Fruit fly (Drosophila melanogaster): ENCODE data around the gene fzo.
A peak's percentile ranks its signal among the peaks of the same experiment; 100 is the strongest.

fzo gene

DNA sequence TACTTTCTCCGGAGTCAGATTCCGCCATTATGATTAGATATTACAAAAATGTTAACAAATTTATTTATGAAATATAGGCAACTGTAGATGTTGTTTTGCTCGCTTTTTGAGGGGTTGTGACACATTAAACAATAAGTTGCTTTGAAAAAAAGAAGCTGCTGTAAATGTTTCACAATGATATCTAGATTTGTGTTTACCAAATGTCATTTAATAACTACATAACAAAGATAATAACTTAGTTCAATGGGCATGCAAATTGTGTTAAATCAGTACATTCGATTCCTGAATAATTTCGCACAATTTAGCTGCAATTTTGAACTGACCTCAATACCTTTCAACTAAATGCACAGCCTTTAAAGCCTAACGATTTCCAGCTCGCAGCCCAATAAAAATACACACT lies at the start of gene fzo:
fzo (minus strand) TSS at position 101 of the 400 bp plus-strand sequence.
- no peak for TF ChIP-seq noc (tag; optimal IDR thresholded peaks at IDR 0.05)

- peak; percentile 61 for TF ChIP-seq noc (tag; optimal IDR thresholded peaks at IDR 0.05)
Measured at dm6 chr3R:23251256-23251655, 47.4 kb upstream of the fzo start, which contains the start of the genes Rad60 and EloA. Gene Rad60 (minus strand): TSS chr3R:23251477. Gene EloA (plus strand): TSS chr3R:23251563.

dm6 chr3R:23248853-23249573 lies 45.2 kb upstream of the fzo start, which contains the start of gene CG4467:
Gene CG4467 (minus strand): TSS chr3R:23248903.
- TF ChIP-seq noc (tag; optimal IDR thresholded peaks at IDR 0.05): no peak

DNA sequence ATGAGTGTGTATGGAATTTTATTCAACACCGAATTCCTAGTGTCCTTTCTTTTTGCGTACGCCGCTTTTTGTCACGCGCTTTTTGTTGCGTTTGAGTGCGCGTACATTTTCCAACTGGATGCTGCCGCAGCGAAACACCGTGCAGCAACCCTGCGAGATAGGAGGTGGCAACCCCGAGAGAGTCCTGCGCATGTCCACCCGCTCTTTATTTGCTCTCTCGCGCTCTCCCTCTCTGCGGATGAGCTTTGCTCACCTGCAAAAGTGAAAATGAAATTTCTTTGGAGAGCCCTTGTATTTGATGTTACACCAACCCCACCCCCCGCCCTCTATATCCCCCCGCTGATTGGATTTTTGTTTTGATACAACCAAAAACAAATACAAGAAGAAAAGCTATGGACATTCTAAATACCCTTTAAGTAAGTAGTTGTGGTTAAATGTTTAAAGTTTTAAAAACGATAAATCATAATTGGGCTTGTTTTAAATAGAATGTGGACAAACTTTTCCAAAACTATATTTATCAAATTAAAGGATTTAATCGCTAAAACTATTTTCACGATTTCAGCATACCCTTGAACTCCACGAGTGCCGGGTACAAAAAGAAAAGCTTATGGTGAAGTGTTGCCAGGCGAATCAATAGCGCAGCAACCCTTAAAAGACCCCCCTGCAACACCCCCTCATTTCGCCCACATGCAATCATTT lies 36.2 kb upstream of the fzo start:
- peak; percentile 4 for TF ChIP-seq noc (tag; optimal IDR thresholded peaks at IDR 0.05)

dm6 chr3R:23239051-23239450 lies 35.2 kb upstream of the fzo start:
- no peak for TF ChIP-seq noc (tag; optimal IDR thresholded peaks at IDR 0.05)

dm6 chr3R:23228605-23229264 lies 24.9 kb upstream of the fzo start:
- peak; percentile 51 for TF ChIP-seq noc (tag; optimal IDR thresholded peaks at IDR 0.05)

DNA sequence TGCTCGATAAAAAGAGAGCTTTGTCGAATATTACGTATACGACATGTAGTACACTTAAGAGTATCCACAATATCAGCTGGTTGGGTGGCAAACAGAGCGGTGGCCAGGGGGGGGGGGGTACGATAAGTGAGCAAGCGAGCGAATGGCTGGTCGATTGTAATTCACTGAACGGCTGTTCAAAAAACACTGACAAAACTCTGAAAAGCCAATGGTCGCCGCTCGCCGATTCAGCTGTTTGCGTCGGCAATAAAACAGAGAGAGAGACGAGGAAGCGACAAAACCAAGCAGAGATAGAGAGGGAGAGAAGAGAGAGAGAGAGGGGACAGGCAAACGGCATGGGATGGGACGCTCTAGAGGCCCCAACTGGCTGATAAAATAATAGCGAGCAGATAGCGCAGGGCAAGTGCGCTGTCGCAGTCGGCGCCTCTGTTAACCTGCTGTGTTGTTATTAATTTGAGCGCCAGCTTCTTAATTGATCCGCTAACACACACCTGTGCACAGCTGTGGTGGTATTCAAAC lies 22.7 kb upstream of the fzo start, which contains the start of gene cnc:
cnc (minus strand) TSS at position 191 of the 519 bp plus-strand sequence.
- TF ChIP-seq noc (tag; optimal IDR thresholded peaks at IDR 0.05): peak; percentile 49

DNA sequence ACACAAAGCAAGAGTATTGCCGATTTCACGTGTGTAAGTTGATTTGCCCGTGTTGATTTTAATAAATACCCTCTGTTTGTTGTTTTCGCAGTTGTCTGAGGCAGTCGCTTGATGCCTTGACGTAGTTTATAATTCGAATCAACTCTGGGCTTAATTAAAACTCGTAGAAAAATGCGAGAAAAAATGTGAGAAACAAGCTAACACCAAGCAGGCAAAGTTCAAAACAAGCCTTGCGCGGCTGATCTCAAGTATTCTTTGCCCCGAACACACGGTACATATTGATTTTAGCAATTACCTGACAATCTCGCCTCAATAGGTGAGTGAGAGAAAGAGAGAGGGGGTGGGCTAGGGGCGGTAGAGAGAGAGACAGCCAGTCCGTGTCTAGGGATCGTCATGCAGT lies 21.4 kb upstream of the fzo start:
- peak; percentile 49 for TF ChIP-seq noc (tag; optimal IDR thresholded peaks at IDR 0.05)

- TF ChIP-seq noc (tag; optimal IDR thresholded peaks at IDR 0.05): peak; percentile 79
Measured at dm6 chr3R:23223151-23223810, 19.4 kb upstream of the fzo start.

- peak; percentile 66 for TF ChIP-seq noc (tag; optimal IDR thresholded peaks at IDR 0.05)
Measured at dm6 chr3R:23221680-23222148, 17.9 kb upstream of the fzo start.

DNA sequence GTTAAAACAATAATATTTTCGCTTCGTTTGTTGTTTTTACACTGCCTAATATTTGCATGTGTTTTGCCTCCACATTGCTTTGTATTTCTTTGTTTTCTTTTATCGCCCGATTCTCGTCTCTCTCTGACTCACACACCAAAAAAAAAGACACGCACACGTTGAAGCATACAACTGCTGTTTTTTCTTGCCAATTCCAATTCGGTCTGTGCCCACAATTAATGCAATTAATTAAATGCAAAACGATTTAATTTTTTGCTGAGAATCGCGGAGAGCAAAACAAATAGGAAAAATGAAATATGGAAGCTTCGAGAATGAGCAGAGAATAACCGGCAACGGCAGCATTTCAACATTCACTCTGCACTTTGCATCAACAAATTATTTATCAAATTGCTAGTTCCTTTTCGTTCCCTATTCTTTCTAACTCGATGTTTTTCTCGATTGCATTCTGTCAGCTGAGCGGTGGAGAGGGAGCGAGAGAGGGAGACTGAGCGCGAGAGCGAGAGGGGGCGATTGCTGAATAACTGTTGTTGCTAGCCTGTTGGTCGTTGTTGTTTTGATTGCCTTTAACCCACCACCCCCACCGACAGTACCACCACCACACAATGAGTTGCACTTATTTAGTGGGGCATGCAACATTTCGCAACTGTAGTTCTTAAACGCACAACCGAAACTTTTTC lies 17.3 kb upstream of the fzo start:
- no peak for TF ChIP-seq noc (tag; optimal IDR thresholded peaks at IDR 0.05)

DNA sequence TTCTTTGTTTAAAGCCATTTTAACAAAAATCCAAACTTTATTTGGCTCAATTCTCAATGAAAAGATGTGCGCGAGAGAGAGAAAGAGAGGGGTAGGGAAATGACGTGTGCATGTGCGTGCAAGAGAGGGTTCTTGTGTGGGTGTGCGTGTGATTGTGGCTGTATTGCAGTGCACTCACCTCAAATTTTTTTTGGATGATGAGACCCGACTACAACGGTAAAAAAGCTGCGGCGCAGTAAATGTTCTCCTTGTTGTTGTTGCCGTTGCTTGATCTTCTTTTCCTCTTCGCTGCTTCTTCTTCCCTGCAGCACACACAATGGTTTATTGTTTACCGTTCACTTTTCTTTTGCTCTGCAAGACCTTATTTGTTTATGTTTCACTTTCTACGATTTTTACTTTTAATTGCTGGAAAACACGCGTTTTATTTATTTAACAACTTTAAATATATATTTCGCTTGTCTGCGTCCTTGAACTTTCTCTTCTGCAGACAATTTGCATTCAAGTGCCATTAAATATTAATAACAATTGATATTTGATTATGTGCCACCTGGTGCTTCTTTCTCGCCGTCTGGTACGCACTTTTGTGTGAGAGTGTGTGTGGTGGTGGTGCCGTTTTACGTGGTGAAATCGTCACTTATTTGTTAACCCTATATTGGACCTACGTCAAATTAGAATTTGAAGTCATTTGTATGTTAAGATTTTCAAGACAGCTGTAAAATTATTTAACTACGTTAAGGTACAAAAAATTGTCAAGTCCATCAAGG lies 16.6 kb upstream of the fzo start:
- peak; percentile 15 for TF ChIP-seq noc (tag; optimal IDR thresholded peaks at IDR 0.05)

- TF ChIP-seq noc (tag; optimal IDR thresholded peaks at IDR 0.05): no peak
Measured at dm6 chr3R:23217142-23217771, 13.4 kb upstream of the fzo start.

DNA sequence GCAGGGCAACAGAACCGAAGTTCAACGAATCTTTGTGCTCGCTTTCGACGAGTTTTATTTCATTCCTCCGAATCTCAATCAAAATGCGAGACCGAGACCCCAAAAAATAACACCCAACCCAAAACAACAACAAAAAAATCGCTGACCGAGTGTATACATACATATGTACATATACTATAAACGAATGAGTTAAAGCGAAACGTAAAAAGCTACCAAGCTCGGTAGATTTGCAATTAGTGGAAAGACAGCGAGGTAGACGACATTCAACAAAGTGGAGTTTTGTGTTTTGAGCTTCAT lies 11.5 kb upstream of the fzo start:
- TF ChIP-seq noc (tag; optimal IDR thresholded peaks at IDR 0.05): no peak
